Worm (Caenorhabditis elegans) whole organism, L4/young adult: ENCODE results near the gene str-144.

Experiments
- W03F9.2 ChIP-seq: fragments of 150-350 bp; optimal IDR thresholded peaks from 2 replicates; lab custom pipeline; 2014; ENCODE audit warnings: missing biosample characterization, missing genetic modification characterization
- dao-5 ChIP-seq: sonication (generic microtip); optimal IDR thresholded peaks from 2 replicates; lab custom pipeline; 2016; ENCODE audit warnings: missing genotype, missing genetic modification characterization, moderate library complexity, missing compliant biosample characterization
- him-1 ChIP-seq: sonication (generic microtip); optimal IDR thresholded peaks from 2 replicates; lab custom pipeline; 2016; ENCODE audit warnings: missing genotype, missing genetic modification reagents, missing genetic modification characterization, missing compliant biosample characterization

Gene str-144

ce11 chrV:8081579-8081978, 9.6 kb upstream of the str-144 start, which contains the start of gene str-131:
Gene str-131, minus strand, starts transcription at chrV:8081679.
- TF ChIP-seq W03F9.2, result no peak
- no peak for TF ChIP-seq him-1 (tag; lab: Kevin White, UChicago)
- TF ChIP-seq dao-5, result no peak

- TF ChIP-seq dao-5 (no peak), W03F9.2 (no peak), him-1 (tag; lab: Kevin White, UChicago) (no peak)
Observed at ce11 chrV:8079813-8080212, 7.9 kb upstream of the str-144 start.

- TF ChIP-seq him-1 (tag; lab: Kevin White, UChicago) (no peak), dao-5 (no peak), W03F9.2 (no peak)
Observed at ce11 chrV:8075712-8076111, 3.8 kb upstream of the str-144 start, which contains the start of gene catp-3. Gene catp-3, plus strand, starts transcription at chrV:8076012.

- no peak for TF ChIP-seq dao-5
- no peak for TF ChIP-seq him-1 (tag; lab: Kevin White, UChicago)
- TF ChIP-seq W03F9.2, result no peak
Observed at ce11 chrV:8073162-8073561, 1.2 kb upstream of the str-144 start.

- TF ChIP-seq W03F9.2 (no peak), dao-5 (no peak), him-1 (tag; lab: Kevin White, UChicago) (no peak)
Observed at ce11 chrV:8069637-8070036, 2.3 kb downstream of the str-144 start, which contains the start of gene str-143. Gene str-143, minus strand, starts transcription at chrV:8069737.

- no peak for TF ChIP-seq dao-5
Observed at ce11 chrV:8067800-8068199, 4.1 kb downstream of the str-144 start, which contains the start of gene str-140. Gene str-140, minus strand, starts transcription at chrV:8067900.

ce11 chrV:8062074-8062473, 9.9 kb downstream of the str-144 start, which contains the start of gene str-139:
Gene str-139, minus strand, starts transcription at chrV:8062174.
- TF ChIP-seq dao-5 (no peak), him-1 (tag; lab: Kevin White, UChicago) (no peak), W03F9.2 (no peak)

ce11 chrV:8058359-8058758, 13.6 kb downstream of the str-144 start, which contains the start of gene str-138:
Gene str-138, plus strand, starts transcription at chrV:8058659.
- TF ChIP-seq W03F9.2, result no peak
- TF ChIP-seq him-1 (tag; lab: Kevin White, UChicago), result no peak
- TF ChIP-seq dao-5, result no peak

ce11 chrV:8055170-8055569, 16.8 kb downstream of the str-144 start:
- TF ChIP-seq dao-5 (no peak), him-1 (tag; lab: Kevin White, UChicago) (no peak), W03F9.2 (no peak)

- TF ChIP-seq dao-5, result no peak
- TF ChIP-seq him-1 (tag; lab: Kevin White, UChicago), result no peak
- TF ChIP-seq W03F9.2, result no peak
Observed at ce11 chrV:8054130-8054529, 17.8 kb downstream of the str-144 start, which contains the start of gene ZC513.2. Gene ZC513.2, plus strand, starts transcription at chrV:8054430.

- TF ChIP-seq W03F9.2, result no peak
- no peak for TF ChIP-seq him-1 (tag; lab: Kevin White, UChicago)
- no peak for TF ChIP-seq dao-5
Observed at ce11 chrV:8051851-8052250, 20.1 kb downstream of the str-144 start, which contains the start of gene sth-1. Gene sth-1, plus strand, starts transcription at chrV:8052151.

ce11 chrV:8050811-8051210, 21.1 kb downstream of the str-144 start, which contains the start of gene col-43:
Gene col-43, minus strand, starts transcription at chrV:8050911.
- no peak for TF ChIP-seq him-1 (tag; lab: Kevin White, UChicago)
- no peak for TF ChIP-seq dao-5
- no peak for TF ChIP-seq W03F9.2

ce11 chrV:8050059-8050677, 21.8 kb downstream of the str-144 start:
- TF ChIP-seq W03F9.2 (no peak), him-1 (tag; lab: Kevin White, UChicago) (no peak), dao-5 (no peak)

- TF ChIP-seq dao-5 (no peak), him-1 (tag; lab: Kevin White, UChicago) (no peak), W03F9.2 (no peak)
Observed at ce11 chrV:8046706-8047105, 25.2 kb downstream of the str-144 start, which contains the start of gene ZC513.3. Gene ZC513.3, plus strand, starts transcription at chrV:8047006.

- TF ChIP-seq W03F9.2, result no peak
- TF ChIP-seq him-1 (tag; lab: Kevin White, UChicago), result no peak
- no peak for TF ChIP-seq dao-5
Observed at ce11 chrV:8044957-8045356, 27.0 kb downstream of the str-144 start.

ce11 chrV:8043664-8044063, 28.3 kb downstream of the str-144 start:
- TF ChIP-seq him-1 (tag; lab: Kevin White, UChicago) (no peak), dao-5 (no peak), W03F9.2 (no peak)
